Worm (Caenorhabditis elegans) whole organism, midembryonic: Measurements from ENCODE around the gene mak-1.

Experiments
- T22C8.4 ChIP-seq: fragments of 200-800 bp; sonication (Bioruptor generic); IDR thresholded peaks from 2 replicates; pipeline ENCODE4 v1.3.6; 2022; ENCODE audit warnings: missing genetic modification characterization, missing compliant biosample characterization
- cog-1 ChIP-seq: sonication (generic microtip); optimal IDR thresholded peaks from 2 replicates; lab custom pipeline; 2016; ENCODE audit warnings: missing genetic modification characterization, missing compliant biosample characterization
- flt-1 ChIP-seq: fragments of 200-800 bp; sonication (Bioruptor generic); IDR thresholded peaks from 2 replicates; pipeline ENCODE4 v1.3.6; 2022; ENCODE audit warnings: missing genetic modification characterization, missing compliant biosample characterization
- klf-2 ChIP-seq: fragments of 200-800 bp; sonication (Bioruptor generic); conservative IDR thresholded peaks from 2 replicates; pipeline ENCODE4 v1.3.6; 2022; ENCODE audit warnings: missing genetic modification reagents, missing genetic modification characterization, missing compliant biosample characterization
- med-1 ChIP-seq: sonication (generic microtip); optimal IDR thresholded peaks from 2 replicates; lab custom pipeline; 2017; ENCODE audit warnings: missing genetic modification characterization, mild to moderate bottlenecking, missing compliant biosample characterization, antibody characterized with exemption, missing genetic modification reagents; ENCODE audit not compliant: insufficient read depth
- ref-1 ChIP-seq: fragments of 200-800 bp; sonication (Bioruptor generic); conservative IDR thresholded peaks from 2 replicates; pipeline ENCODE4 v1.3.6; 2022; ENCODE audit warnings: missing genetic modification reagents, missing genetic modification characterization, missing compliant biosample characterization
- tab-1 ChIP-seq: fragments of 200-800 bp; sonication (Bioruptor generic); IDR thresholded peaks from 2 replicates; pipeline ENCODE4 v1.3.6; 2022; ENCODE audit warnings: missing genetic modification characterization, missing compliant biosample characterization
- ztf-23 ChIP-seq: fragments of 200-800 bp; sonication (Bioruptor generic); IDR thresholded peaks from 2 replicates; pipeline ENCODE4 v1.3.6; 2022; ENCODE audit warnings: missing genetic modification reagents, missing genetic modification characterization, missing compliant biosample characterization
- ztf-29 ChIP-seq: fragments of 200-800 bp; sonication (Bioruptor generic); IDR thresholded peaks from 2 replicates; pipeline ENCODE4 v1.3.6; 2022; ENCODE audit warnings: missing genetic modification reagents, missing genetic modification characterization, missing compliant biosample characterization

mak-1 gene

ce11 chrII:8795227-8795626, 51.4 kb downstream of the mak-1 start:
- no peak for TF ChIP-seq ztf-29
- no peak for TF ChIP-seq ref-1
- no peak for TF ChIP-seq med-1 (GFP tag; lab: Kevin White, UChicago)
- no peak for TF ChIP-seq cog-1 (tag; lab: Kevin White, UChicago)
- TF ChIP-seq ztf-23: no peak
- no peak for TF ChIP-seq T22C8.4
- TF ChIP-seq klf-2: no peak
- TF ChIP-seq flt-1: no peak
- no peak for TF ChIP-seq tab-1 (GFP tag; lab: Robert Waterston, UW)

- TF ChIP-seq tab-1 (GFP tag; lab: Robert Waterston, UW): no peak
- TF ChIP-seq ref-1: no peak
- TF ChIP-seq klf-2: no peak
- TF ChIP-seq ztf-29: no peak
- no peak for TF ChIP-seq cog-1 (tag; lab: Kevin White, UChicago)
- TF ChIP-seq med-1 (GFP tag; lab: Kevin White, UChicago): no peak
- no peak for TF ChIP-seq T22C8.4
- no peak for TF ChIP-seq ztf-23
- TF ChIP-seq flt-1: no peak
Observed at ce11 chrII:8796391-8796790, 52.5 kb downstream of the mak-1 start.
